Worm (Caenorhabditis elegans) whole organism, late embryonic: ENCODE data around the gene cutl-1.

Experiments
- pag-3 ChIP-seq: sonication (generic microtip); optimal IDR thresholded peaks from 2 replicates; lab custom pipeline; 2016; ENCODE audit warnings: missing compliant biosample characterization, missing genetic modification characterization, borderline replicate concordance
- pha-4 ChIP-seq: fragments of 150-350 bp; optimal IDR thresholded peaks from 2 replicates; lab custom pipeline; 2018; ENCODE audit warnings: missing biosample characterization, missing genetic modification reagents, missing genetic modification characterization

DNA sequence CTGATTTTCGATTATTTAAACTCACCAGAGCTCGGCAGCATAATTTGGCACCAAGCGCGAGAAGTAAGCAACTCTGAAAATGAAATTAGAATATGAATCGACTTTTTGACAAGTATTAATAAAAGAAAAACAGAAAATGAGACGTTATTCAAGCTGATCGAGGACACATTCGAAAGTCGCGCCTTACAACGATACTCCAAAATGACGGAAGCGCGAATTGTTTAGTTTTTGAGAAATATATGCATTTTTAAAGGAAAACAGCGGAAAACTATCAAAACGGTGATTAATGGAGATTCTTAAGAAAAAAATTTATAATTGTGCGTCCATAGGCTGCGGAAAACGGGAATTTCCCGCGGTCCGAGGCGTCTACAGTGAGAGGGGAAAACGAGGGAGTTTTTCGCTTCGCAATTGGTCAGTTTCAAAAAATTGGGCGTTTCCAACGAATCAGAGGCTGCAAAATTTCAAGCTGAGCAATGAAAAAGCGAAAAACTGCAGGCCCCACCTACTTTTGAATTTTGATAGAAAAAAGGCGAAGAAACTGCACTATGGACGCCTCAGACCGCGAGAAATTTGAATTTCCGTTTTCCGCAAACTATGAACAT lies 31.7 kb upstream of the cutl-1 start, which contains the start of gene mes-4:
- TF ChIP-seq pag-3 = no peak
- TF ChIP-seq pha-4 (tag; lab: Kevin White, UChicago) = no peak
